Worm (Caenorhabditis elegans): Measurements from ENCODE around the gene R11F4.2.
"Not testable (repeated sequence)": the region's sequence is repeated elsewhere in the genome, so short reads cannot be mapped to it uniquely, and the experiment has no call there.

Gene R11F4.2

ce11 chrII:4107196-4107595 is 24.3 kb downstream of the R11F4.2 start:
- TF ChIP-seq ets-7 (tag; optimal IDR thresholded peaks at IDR 0.05) = no peak
- TF ChIP-seq tra-4 (tag; optimal IDR thresholded peaks at IDR 0.05) = no peak
- no peak for TF ChIP-seq B0310.2 (tag; optimal IDR thresholded peaks at IDR 0.05)
- TF ChIP-seq hmbx-1 (tag; optimal IDR thresholded peaks at IDR 0.05) = no peak
- TF ChIP-seq scrt-1 (GFP tag; IDR thresholded peaks at IDR 0.05) = no peak
- TF ChIP-seq sea-1 (GFP tag; conservative IDR thresholded peaks at IDR 0.05) = no peak
- no peak for TF ChIP-seq hmg-4 (GFP tag; optimal IDR thresholded peaks at IDR 0.05)
- TF ChIP-seq F13C5.2 (tag; optimal IDR thresholded peaks at IDR 0.05) = no peak
- no peak for TF ChIP-seq tbx-37 (GFP tag; conservative IDR thresholded peaks at IDR 0.05)
- no peak for TF ChIP-seq ceh-36 (tag; optimal IDR thresholded peaks at IDR 0.05)
- no peak for TF ChIP-seq ceh-13 (GFP tag; optimal IDR thresholded peaks at IDR 0.05)
- TF ChIP-seq tbx-11 (GFP tag; IDR thresholded peaks at IDR 0.05) = no peak
- TF ChIP-seq ama-1 (optimal IDR thresholded peaks at IDR 0.05) = no peak
- no peak for TF ChIP-seq hnd-1 (tag; optimal IDR thresholded peaks at IDR 0.05)
- no peak for TF ChIP-seq aly-1 (tag; optimal IDR thresholded peaks at IDR 0.05)
- no peak for TF ChIP-seq pes-1 (GFP tag; IDR thresholded peaks at IDR 0.05)
- TF ChIP-seq flt-1 (GFP tag; IDR thresholded peaks at IDR 0.05) = no peak

- TF ChIP-seq ceh-36 (tag; optimal IDR thresholded peaks at IDR 0.05) (no peak), scrt-1 (GFP tag; IDR thresholded peaks at IDR 0.05) (no peak)
Measured at ce11 chrII:4118508-4118907, 35.7 kb downstream of the R11F4.2 start.

- TF ChIP-seq B0310.2 (tag; optimal IDR thresholded peaks at IDR 0.05) (no peak), hmbx-1 (tag; optimal IDR thresholded peaks at IDR 0.05) (no peak), hmg-4 (GFP tag; optimal IDR thresholded peaks at IDR 0.05) (no peak), F13C5.2 (tag; optimal IDR thresholded peaks at IDR 0.05) (no peak), ama-1 (optimal IDR thresholded peaks at IDR 0.05) (no peak), scrt-1 (GFP tag; IDR thresholded peaks at IDR 0.05) (no peak), tbx-11 (GFP tag; IDR thresholded peaks at IDR 0.05) (no peak), hnd-1 (tag; optimal IDR thresholded peaks at IDR 0.05) (no peak)
Measured at ce11 chrII:4122899-4123298, 40.0 kb downstream of the R11F4.2 start.

- no peak for TF ChIP-seq ets-7 (tag; optimal IDR thresholded peaks at IDR 0.05)
- no peak for TF ChIP-seq ama-1 (optimal IDR thresholded peaks at IDR 0.05)
- no peak for TF ChIP-seq hmg-4 (GFP tag; optimal IDR thresholded peaks at IDR 0.05)
- TF ChIP-seq sea-1 (GFP tag; conservative IDR thresholded peaks at IDR 0.05) = no peak
- TF ChIP-seq tra-4 (tag; optimal IDR thresholded peaks at IDR 0.05) = no peak
Measured at ce11 chrII:4125239-4125638, 42.4 kb downstream of the R11F4.2 start.

ce11 chrII:4129450-4129849 is 46.6 kb downstream of the R11F4.2 start:
- TF ChIP-seq tbx-37 (GFP tag; conservative IDR thresholded peaks at IDR 0.05) (no peak), ama-1 (optimal IDR thresholded peaks at IDR 0.05) (no peak), ets-7 (tag; optimal IDR thresholded peaks at IDR 0.05) (no peak), sea-1 (GFP tag; conservative IDR thresholded peaks at IDR 0.05) (no peak), scrt-1 (GFP tag; IDR thresholded peaks at IDR 0.05) (no peak), hmbx-1 (tag; optimal IDR thresholded peaks at IDR 0.05) (no peak), aly-1 (tag; optimal IDR thresholded peaks at IDR 0.05) (no peak)

- TF ChIP-seq hmbx-1 (tag; optimal IDR thresholded peaks at IDR 0.05) (peak; percentile 50), ceh-36 (tag; optimal IDR thresholded peaks at IDR 0.05) (peak; percentile 7)
Measured at ce11 chrII:4130074-4130663, 47.3 kb downstream of the R11F4.2 start.

ce11 chrII:4133332-4133731 is 50.5 kb downstream of the R11F4.2 start:
- no peak for TF ChIP-seq hmg-4 (GFP tag; optimal IDR thresholded peaks at IDR 0.05)
- TF ChIP-seq flt-1 (GFP tag; IDR thresholded peaks at IDR 0.05) = no peak
- TF ChIP-seq ceh-13 (GFP tag; optimal IDR thresholded peaks at IDR 0.05) = no peak
- no peak for TF ChIP-seq sea-1 (GFP tag; conservative IDR thresholded peaks at IDR 0.05)
- TF ChIP-seq tra-4 (tag; optimal IDR thresholded peaks at IDR 0.05) = no peak
- no peak for TF ChIP-seq ceh-36 (tag; optimal IDR thresholded peaks at IDR 0.05)
- no peak for TF ChIP-seq scrt-1 (GFP tag; IDR thresholded peaks at IDR 0.05)
- TF ChIP-seq hmbx-1 (tag; optimal IDR thresholded peaks at IDR 0.05) = no peak
- no peak for TF ChIP-seq aly-1 (tag; optimal IDR thresholded peaks at IDR 0.05)
- no peak for TF ChIP-seq ets-7 (tag; optimal IDR thresholded peaks at IDR 0.05)
- TF ChIP-seq tbx-37 (GFP tag; conservative IDR thresholded peaks at IDR 0.05) = no peak
- no peak for TF ChIP-seq pes-1 (GFP tag; IDR thresholded peaks at IDR 0.05)
- TF ChIP-seq ama-1 (optimal IDR thresholded peaks at IDR 0.05) = no peak
- TF ChIP-seq hnd-1 (tag; optimal IDR thresholded peaks at IDR 0.05) = no peak
- TF ChIP-seq F13C5.2 (tag; optimal IDR thresholded peaks at IDR 0.05) = no peak
- no peak for TF ChIP-seq B0310.2 (tag; optimal IDR thresholded peaks at IDR 0.05)
- TF ChIP-seq tbx-11 (GFP tag; IDR thresholded peaks at IDR 0.05) = no peak

ce11 chrII:4134688-4135087 is 51.8 kb downstream of the R11F4.2 start:
- TF ChIP-seq scrt-1 (GFP tag; IDR thresholded peaks at IDR 0.05) = no peak
- no peak for TF ChIP-seq sea-1 (GFP tag; conservative IDR thresholded peaks at IDR 0.05)
- TF ChIP-seq ceh-13 (GFP tag; optimal IDR thresholded peaks at IDR 0.05) = no peak
- no peak for TF ChIP-seq hmg-4 (GFP tag; optimal IDR thresholded peaks at IDR 0.05)
- no peak for TF ChIP-seq flt-1 (GFP tag; IDR thresholded peaks at IDR 0.05)
- TF ChIP-seq aly-1 (tag; optimal IDR thresholded peaks at IDR 0.05) = no peak
- TF ChIP-seq ceh-36 (tag; optimal IDR thresholded peaks at IDR 0.05) = no peak
- TF ChIP-seq B0310.2 (tag; optimal IDR thresholded peaks at IDR 0.05) = no peak
- TF ChIP-seq tbx-37 (GFP tag; conservative IDR thresholded peaks at IDR 0.05) = no peak
- no peak for TF ChIP-seq F13C5.2 (tag; optimal IDR thresholded peaks at IDR 0.05)

- TF ChIP-seq scrt-1 (GFP tag; IDR thresholded peaks at IDR 0.05); ceh-13 (GFP tag; optimal IDR thresholded peaks at IDR 0.05); hnd-1 (tag; optimal IDR thresholded peaks at IDR 0.05): not testable (repeated sequence)
Measured at ce11 chrII:4135259-4135658, 52.4 kb downstream of the R11F4.2 start, which contains the start of gene ast-1. Gene ast-1 (minus strand): TSS chrII:4135359.
